Worm (Caenorhabditis elegans) whole organism, young adult: ENCODE results near the gene C17H11.1.

Experiments
- B0019.2 ChIP-seq: fragments of 200-800 bp; sonication (Bioruptor generic); conservative IDR thresholded peaks from 2 replicates; pipeline ENCODE4 v1.3.6; 2022; ENCODE audit warnings: missing genetic modification reagents, missing genetic modification characterization, missing compliant biosample characterization
- B0261.1 ChIP-seq: sonication (generic microtip); optimal IDR thresholded peaks from 2 replicates; lab custom pipeline; 2016; ENCODE audit warnings: mild to moderate bottlenecking, missing genetic modification characterization, moderate library complexity, missing compliant biosample characterization
- F10E7.11 ChIP-seq: sonication (generic microtip); optimal IDR thresholded peaks from 2 replicates; lab custom pipeline; 2017; ENCODE audit warnings: mild to moderate bottlenecking, missing genetic modification characterization, moderate library complexity, missing compliant biosample characterization
- F22D6.2 ChIP-seq: sonication (generic microtip); optimal IDR thresholded peaks from 2 replicates; lab custom pipeline; 2016; ENCODE audit warnings: mild to moderate bottlenecking, missing genetic modification characterization, missing compliant biosample characterization
- F23B12.7 ChIP-seq: sonication (generic microtip); optimal IDR thresholded peaks from 2 replicates; lab custom pipeline; 2017; ENCODE audit warnings: missing genetic modification characterization, mild to moderate bottlenecking, missing compliant biosample characterization, antibody characterized with exemption, moderate library complexity; ENCODE audit not compliant: insufficient read depth
- F37B4.10 ChIP-seq: fragments of 200-800 bp; sonication (Bioruptor generic); IDR thresholded peaks from 2 replicates; pipeline ENCODE4 v1.3.6; 2022; ENCODE audit warnings: missing genetic modification characterization, missing compliant biosample characterization
- F39B2.1 ChIP-seq: fragments of 200-800 bp; sonication (Bioruptor generic); IDR thresholded peaks from 2 replicates; pipeline ENCODE4 v1.3.6; 2022; ENCODE audit warnings: missing genetic modification reagents, missing genetic modification characterization, missing compliant biosample characterization
- K11D2.4 ChIP-seq: fragments of 200-800 bp; sonication (Bioruptor generic); IDR thresholded peaks from 2 replicates; pipeline ENCODE4 v1.3.6; 2022; ENCODE audit warnings: missing genetic modification reagents, missing genetic modification characterization, missing compliant biosample characterization
- Y67H2A.10 ChIP-seq: fragments of 200-800 bp; sonication (Bioruptor generic); conservative IDR thresholded peaks from 2 replicates; pipeline ENCODE4 v1.3.6; 2022; ENCODE audit warnings: missing genetic modification reagents, missing genetic modification characterization, missing compliant biosample characterization
- ZK185.1 ChIP-seq: sonication (generic microtip); optimal IDR thresholded peaks from 2 replicates; lab custom pipeline; 2016; ENCODE audit warnings: mild to moderate bottlenecking, missing genetic modification characterization, missing compliant biosample characterization; ENCODE audit not compliant: poor library complexity, severe bottlenecking
- akir-1 ChIP-seq: fragments of 200-800 bp; sonication (Bioruptor generic); optimal IDR thresholded peaks from 2 replicates; lab custom pipeline; 2018; ENCODE audit warnings: mild to moderate bottlenecking, missing genetic modification characterization, moderate library complexity, missing compliant biosample characterization
- ama-1 ChIP-seq, 3 experiments: fragments of 150-350 bp in 1 of 3; sonication (generic microtip) in 2 of 3; optimal IDR thresholded peaks; 2 replicates each; lab custom pipeline; 2014 to 2018; ENCODE audit warnings: missing biosample characterization in 2 of 3, missing genetic modification characterization in 2 of 3, missing genetic modification reagents in 2 of 3
- athp-1 ChIP-seq: sonication (generic microtip); optimal IDR thresholded peaks from 2 replicates; lab custom pipeline; 2017; ENCODE audit warnings: mild to moderate bottlenecking, missing genetic modification characterization, missing compliant biosample characterization
- bed-2 ChIP-seq: fragments of 200-800 bp; sonication (Bioruptor generic); IDR thresholded peaks from 2 replicates; pipeline ENCODE4 v1.3.6; 2022; ENCODE audit warnings: missing genetic modification reagents, missing genetic modification characterization, missing compliant biosample characterization
- ccch-3 ChIP-seq: fragments of 200-800 bp; sonication (Bioruptor generic); optimal IDR thresholded peaks from 2 replicates; lab custom pipeline; 2018; ENCODE audit warnings: mild to moderate bottlenecking, missing genetic modification characterization, missing compliant biosample characterization
- ceh-27 ChIP-seq: fragments of 200-800 bp; sonication (Bioruptor generic); optimal IDR thresholded peaks from 2 replicates; lab custom pipeline; 2018; ENCODE audit warnings: mild to moderate bottlenecking, missing genetic modification characterization, moderate library complexity, missing compliant biosample characterization
- ceh-58 ChIP-seq: fragments of 200-800 bp; sonication (Bioruptor generic); IDR thresholded peaks from 2 replicates; pipeline ENCODE4 v1.3.6; 2022; ENCODE audit warnings: missing genetic modification characterization, missing compliant biosample characterization
- dpff-1 ChIP-seq: sonication (generic microtip); optimal IDR thresholded peaks from 2 replicates; lab custom pipeline; 2017; ENCODE audit warnings: mild to moderate bottlenecking, missing genetic modification characterization, missing compliant biosample characterization
- gei-17 ChIP-seq: fragments of 200-800 bp; sonication (Bioruptor generic); optimal IDR thresholded peaks from 2 replicates; lab custom pipeline; 2018; ENCODE audit warnings: mild to moderate bottlenecking, missing genetic modification characterization, missing compliant biosample characterization
- hlh-12 ChIP-seq: sonication (generic microtip); optimal IDR thresholded peaks from 2 replicates; lab custom pipeline; 2016; ENCODE audit warnings: missing genetic modification characterization, missing compliant biosample characterization
- hmg-1.2 ChIP-seq: fragments of 200-800 bp; sonication (Bioruptor generic); IDR thresholded peaks from 2 replicates; pipeline ENCODE4 v1.3.6; 2022; ENCODE audit warnings: missing genetic modification reagents, missing genetic modification characterization, missing compliant biosample characterization
- hmg-20 ChIP-seq: fragments of 200-800 bp; sonication (Bioruptor generic); IDR thresholded peaks from 2 replicates; pipeline ENCODE4 v1.3.6; 2022; ENCODE audit warnings: missing genetic modification reagents, missing genetic modification characterization, missing compliant biosample characterization
- hsf-1 ChIP-seq: fragments of 200-800 bp; sonication (Bioruptor generic); IDR thresholded peaks from 2 replicates; pipeline ENCODE4 v1.3.6; 2022; ENCODE audit warnings: missing genetic modification reagents, missing genetic modification characterization, missing compliant biosample characterization
- let-607 ChIP-seq, 2 experiments: fragments of 200-800 bp in 1 of 2; sonication (Bioruptor generic) in 1 of 2; sonication (generic microtip) in 1 of 2; optimal IDR thresholded peaks; 2 replicates each; lab custom pipeline; 2016 to 2018; ENCODE audit warnings: mild to moderate bottlenecking in 2 of 2, missing compliant biosample characterization in 2 of 2, missing genetic modification characterization in 2 of 2, moderate library complexity in 2 of 2, missing genotype in 1 of 2
- lin-26 ChIP-seq: fragments of 200-800 bp; sonication (Bioruptor generic); IDR thresholded peaks from 2 replicates; pipeline ENCODE4 v1.3.6; 2022; ENCODE audit warnings: missing genetic modification reagents, missing genetic modification characterization, missing compliant biosample characterization
- lin-35 ChIP-seq, 3 experiments: fragments of 150-350 bp in 2 of 3; sonication (generic microtip) in 1 of 3; optimal IDR thresholded peaks; 2 replicates each; lab custom pipeline; 2014 to 2018; ENCODE audit warnings: missing biosample characterization in 3 of 3, missing genetic modification characterization in 3 of 3, missing genetic modification reagents in 3 of 3
- lsl-1 ChIP-seq: fragments of 200-800 bp; sonication (Bioruptor generic); optimal IDR thresholded peaks from 2 replicates; lab custom pipeline; 2018; ENCODE audit warnings: mild to moderate bottlenecking, missing genetic modification characterization, moderate library complexity, missing compliant biosample characterization
- mel-28 ChIP-seq: sonication (generic microtip); optimal IDR thresholded peaks from 2 replicates; lab custom pipeline; 2016; ENCODE audit warnings: borderline replicate concordance, mild to moderate bottlenecking, missing genetic modification characterization, missing compliant biosample characterization
- nfya-1 ChIP-seq: sonication (generic microtip); optimal IDR thresholded peaks from 2 replicates; lab custom pipeline; 2017; ENCODE audit warnings: antibody characterized with exemption, missing compliant biosample characterization, missing genetic modification characterization, borderline replicate concordance; ENCODE audit not compliant: insufficient read depth
- nfya-2 ChIP-seq: fragments of 200-800 bp; sonication (Bioruptor generic); IDR thresholded peaks from 2 replicates; pipeline ENCODE4 v1.3.6; 2022; ENCODE audit warnings: missing genetic modification reagents, missing genetic modification characterization, missing compliant biosample characterization
- nfyb-1 ChIP-seq: fragments of 200-800 bp; sonication (Bioruptor generic); IDR thresholded peaks from 2 replicates; pipeline ENCODE4 v1.3.6; 2022; ENCODE audit warnings: missing genetic modification reagents, missing genetic modification characterization, missing compliant biosample characterization
- snpc-1.1 ChIP-seq: sonication (generic microtip); optimal IDR thresholded peaks from 2 replicates; lab custom pipeline; 2017; ENCODE audit warnings: missing genetic modification characterization, mild to moderate bottlenecking, missing compliant biosample characterization, antibody characterized with exemption, moderate library complexity, missing genotype, missing genetic modification reagents; ENCODE audit not compliant: insufficient read depth
- snpc-1.3 ChIP-seq: sonication (generic microtip); optimal IDR thresholded peaks from 2 replicates; lab custom pipeline; 2017; ENCODE audit warnings: missing genetic modification characterization, mild to moderate bottlenecking, missing compliant biosample characterization, antibody characterized with exemption, moderate library complexity, missing genotype, missing genetic modification reagents; ENCODE audit not compliant: insufficient read depth
- tbx-9 ChIP-seq: sonication (generic microtip); optimal IDR thresholded peaks from 2 replicates; lab custom pipeline; 2016; ENCODE audit warnings: borderline replicate concordance, missing genetic modification characterization, inconsistent platforms, missing compliant biosample characterization
- tlf-1 ChIP-seq: fragments of 200-800 bp; sonication (Bioruptor generic); optimal IDR thresholded peaks from 2 replicates; lab custom pipeline; 2018; ENCODE audit warnings: mild to moderate bottlenecking, missing genetic modification characterization, missing compliant biosample characterization
- unc-62 ChIP-seq: fragments of 150-350 bp; optimal IDR thresholded peaks from 2 replicates; lab custom pipeline; 2014; ENCODE audit warnings: missing biosample characterization, missing genetic modification reagents, missing genetic modification characterization
- xnd-1 ChIP-seq: sonication (generic microtip); optimal IDR thresholded peaks from 2 replicates; lab custom pipeline; 2016; ENCODE audit warnings: missing genotype, missing genetic modification reagents, missing genetic modification characterization, missing compliant biosample characterization
- zfh-2 ChIP-seq: fragments of 200-800 bp; sonication (Bioruptor generic); conservative IDR thresholded peaks from 2 replicates; pipeline ENCODE4 v1.3.6; 2022; ENCODE audit warnings: missing genetic modification reagents, missing genetic modification characterization, missing compliant biosample characterization
- zim-3 ChIP-seq: sonication (generic microtip); optimal IDR thresholded peaks from 2 replicates; lab custom pipeline; 2017; ENCODE audit warnings: mild to moderate bottlenecking, missing genetic modification characterization, moderate library complexity, missing compliant biosample characterization
- ztf-26 ChIP-seq: sonication (generic microtip); optimal IDR thresholded peaks from 2 replicates; lab custom pipeline; 2017; ENCODE audit warnings: missing genetic modification characterization, missing compliant biosample characterization
- ztf-3 ChIP-seq: fragments of 200-800 bp; sonication (Bioruptor generic); optimal IDR thresholded peaks from 2 replicates; lab custom pipeline; 2018; ENCODE audit warnings: mild to moderate bottlenecking, missing genetic modification characterization, missing compliant biosample characterization

Gene C17H11.1

DNA sequence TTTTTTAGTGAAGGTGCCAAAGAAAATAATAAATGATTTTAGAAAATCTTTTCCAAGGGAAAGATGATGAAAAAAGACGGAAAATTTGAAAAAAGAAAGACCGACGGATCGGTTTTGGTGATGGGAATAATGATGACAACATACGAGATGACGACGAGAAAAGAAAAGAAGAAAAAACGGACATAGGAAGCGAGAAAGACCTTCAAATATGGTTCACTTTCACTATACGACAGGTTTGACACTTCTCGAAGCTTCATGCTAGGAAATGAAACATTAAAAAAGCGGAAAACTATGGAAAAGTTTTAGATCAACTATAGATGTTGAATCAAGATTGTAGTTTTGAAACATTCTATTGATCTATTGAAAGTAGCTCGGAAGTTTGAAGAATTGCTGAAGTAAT is 26.5 kb downstream of the C17H11.1 start:
- TF ChIP-seq tbx-9 (tag; lab: Kevin White, UChicago) = no peak
- no peak for TF ChIP-seq ccch-3
- TF ChIP-seq snpc-1.3 = no peak

DNA sequence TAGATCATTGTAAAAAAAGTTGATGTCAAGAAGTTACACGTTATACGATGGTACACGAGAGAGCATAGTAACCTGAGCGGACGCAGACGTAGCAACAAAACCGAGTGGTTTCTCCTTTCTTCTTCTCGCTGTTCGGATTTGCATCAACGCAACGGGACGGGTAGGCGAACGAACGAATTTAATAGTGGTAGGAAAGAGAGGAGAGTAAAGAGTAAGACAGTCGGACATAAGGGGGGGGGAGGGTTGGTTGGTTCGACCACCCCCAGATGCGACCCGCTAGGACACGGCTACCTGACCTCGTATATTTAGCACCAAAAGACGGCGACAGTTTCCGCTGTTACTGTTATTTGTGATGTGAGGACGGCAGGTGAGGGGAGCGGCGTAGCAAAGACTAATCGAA is 27.5 kb downstream of the C17H11.1 start:
- TF ChIP-seq ceh-27 (peak; percentile 23), F10E7.11 (tag; lab: Kevin White, UChicago) (no peak)

DNA sequence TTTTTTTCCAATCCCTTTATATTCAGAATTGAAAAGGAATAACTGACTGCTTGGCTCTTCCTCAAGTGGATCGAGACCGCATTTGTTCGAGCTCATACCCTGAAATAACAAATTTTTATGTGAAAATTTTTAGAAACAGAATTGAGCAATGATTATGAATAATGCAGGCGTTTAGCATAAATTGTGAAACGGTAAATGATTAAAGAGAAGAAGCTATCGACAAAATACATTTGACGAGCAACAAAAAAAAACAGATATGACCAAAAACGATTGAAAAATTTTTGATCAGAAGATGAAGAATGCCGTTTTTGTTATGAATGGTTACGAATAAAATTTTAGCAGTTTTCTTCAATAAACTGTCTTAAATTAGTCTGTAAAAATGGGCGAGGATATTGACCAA is 30.0 kb downstream of the C17H11.1 start, which contains the start of gene C17H11.6:
TSS of gene C17H11.6 (minus strand) at position 101 of the 400 bp plus-strand sequence.
- TF ChIP-seq dpff-1 = no peak
- no peak for TF ChIP-seq tlf-1
- TF ChIP-seq athp-1 (tag; lab: Kevin White, UChicago) = no peak
- no peak for TF ChIP-seq F22D6.2
- no peak for TF ChIP-seq hmg-20 (GFP tag; lab: Robert Waterston, UW)
- no peak for TF ChIP-seq lin-35 (GFP tag; optimal IDR thresholded peaks at IDR 0.05; lab: Kevin White, UChicago)
- TF ChIP-seq nfya-2 (GFP tag; lab: Robert Waterston, UW) = no peak
- no peak for TF ChIP-seq ztf-3 (GFP tag; lab: Kevin White, UChicago)
- TF ChIP-seq hsf-1 = no peak
- no peak for TF ChIP-seq akir-1
- TF ChIP-seq snpc-1.1 (tag; lab: Kevin White, UChicago) = no peak
- no peak for TF ChIP-seq Y67H2A.10 (GFP tag; lab: Robert Waterston, UW)
- no peak for TF ChIP-seq tbx-9 (tag; lab: Kevin White, UChicago)
- no peak for TF ChIP-seq zim-3 (tag; lab: Kevin White, UChicago)
- no peak for TF ChIP-seq ztf-26
- no peak for TF ChIP-seq B0019.2 (GFP tag; lab: Robert Waterston, UW)
- no peak for TF ChIP-seq ZK185.1 (tag; lab: Kevin White, UChicago)
- TF ChIP-seq, all 124 proteins: peak for 0

DNA sequence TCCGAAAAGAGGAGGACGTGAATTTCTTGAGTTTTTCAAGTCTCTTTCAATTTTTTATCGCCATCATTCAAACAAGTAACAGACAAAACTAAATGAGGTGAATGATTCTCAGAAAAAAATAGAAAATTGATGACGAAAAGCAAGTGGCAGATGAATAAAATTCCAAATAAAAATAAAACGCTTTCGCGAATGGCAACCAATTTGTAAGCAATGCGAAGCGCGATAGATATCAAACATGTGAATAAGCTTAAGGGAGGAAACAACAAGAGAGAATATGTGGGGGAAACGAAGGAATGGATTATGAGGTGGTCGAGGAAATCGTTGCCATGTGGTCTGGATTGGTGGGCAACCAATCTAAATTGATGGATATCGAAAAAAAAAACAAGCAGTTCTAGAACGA is 30.8 kb downstream of the C17H11.1 start:
- TF ChIP-seq snpc-1.3 = no peak
- TF ChIP-seq nfyb-1 (GFP tag; lab: Robert Waterston, UW) = no peak
- no peak for TF ChIP-seq lsl-1
- no peak for TF ChIP-seq ZK185.1 (tag; lab: Kevin White, UChicago)
- TF ChIP-seq lin-26 (GFP tag; lab: Robert Waterston, UW) = no peak
- TF ChIP-seq unc-62 = no peak
- TF ChIP-seq F37B4.10 (GFP tag; lab: Robert Waterston, UW) = no peak
- TF ChIP-seq nfya-2 (GFP tag; lab: Robert Waterston, UW) = no peak
- TF ChIP-seq let-607 (tag; optimal IDR thresholded peaks at IDR 0.05; lab: Kevin White, UChicago) = no peak

DNA sequence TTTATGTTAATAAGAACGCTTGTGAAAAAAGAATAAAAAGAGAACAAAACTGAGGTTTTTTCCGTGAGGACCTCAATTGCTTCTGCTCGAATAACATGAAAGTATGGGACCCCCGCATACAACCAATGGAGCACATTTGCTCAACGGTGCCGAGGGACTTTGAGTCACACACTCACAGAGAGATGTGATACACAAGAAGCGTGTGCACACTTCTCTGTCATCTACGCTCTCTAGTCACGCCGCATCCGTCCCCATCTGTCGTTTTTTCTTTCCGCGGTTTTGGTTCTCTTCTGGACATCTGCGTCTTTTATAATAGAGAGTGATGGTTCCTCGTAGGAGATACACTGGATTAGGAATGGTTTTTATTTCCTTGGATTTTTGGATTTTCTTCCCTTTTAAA is 32.2 kb downstream of the C17H11.1 start:
- TF ChIP-seq xnd-1 (no peak), ama-1 (optimal IDR thresholded peaks at IDR 0.05; lab: Kevin White, UChicago) (no peak), ama-1 (GFP tag; optimal IDR thresholded peaks at IDR 0.05; lab: Kevin White, UChicago) (no peak), hlh-12 (tag; lab: Kevin White, UChicago) (no peak), F10E7.11 (tag; lab: Kevin White, UChicago) (no peak), B0019.2 (GFP tag; lab: Robert Waterston, UW) (no peak), B0261.1 (no peak), F39B2.1 (GFP tag; lab: Robert Waterston, UW) (no peak), F23B12.7 (tag; lab: Kevin White, UChicago) (no peak), gei-17 (GFP tag; lab: Kevin White, UChicago) (no peak), nfya-1 (no peak), hmg-1.2 (GFP tag; lab: Robert Waterston, UW) (peak; percentile 21; the same call in 1 of the 2 replicates), mel-28 (tag; lab: Kevin White, UChicago) (no peak), zfh-2 (GFP tag; lab: Robert Waterston, UW) (no peak), tbx-9 (tag; lab: Kevin White, UChicago) (no peak), ceh-27 (peak; percentile 22), K11D2.4 (GFP tag; lab: Robert Waterston, UW) (peak; percentile 41; the same call in 1 of the 2 replicates), ceh-58 (GFP tag; lab: Robert Waterston, UW) (no peak), bed-2 (GFP tag; lab: Robert Waterston, UW) (no peak)
